Worm (Caenorhabditis elegans): ENCODE measurements around the gene T01C8.2.
A peak's percentile ranks its signal among the peaks of the same experiment; 100 is the strongest.

The T01C8.2 gene

ce11 chrX:16770398-16770797 lies 15.8 kb upstream of the T01C8.2 start, which contains the start of gene mct-6:
mct-6 (minus strand) TSS chrX:16770498.
- TF ChIP-seq ztf-25 (GFP tag; IDR thresholded peaks at IDR 0.05) (no peak), dox-1 (GFP tag; IDR thresholded peaks at IDR 0.05) (no peak), tbp1 (GFP tag; optimal IDR thresholded peaks at IDR 0.05) (no peak), Y79H2A.3 (GFP tag; conservative IDR thresholded peaks at IDR 0.05) (no peak), ekl-4 (GFP tag; IDR thresholded peaks at IDR 0.05) (no peak), B0019.2 (GFP tag; conservative IDR thresholded peaks at IDR 0.05) (no peak), aptf-3 (GFP tag; IDR thresholded peaks at IDR 0.05) (no peak), madf-3 (GFP tag; IDR thresholded peaks at IDR 0.05) (no peak), Y56A3A.18 (GFP tag; IDR thresholded peaks at IDR 0.05) (no peak), chd-7 (tag; optimal IDR thresholded peaks at IDR 0.05) (no peak)

DNA sequence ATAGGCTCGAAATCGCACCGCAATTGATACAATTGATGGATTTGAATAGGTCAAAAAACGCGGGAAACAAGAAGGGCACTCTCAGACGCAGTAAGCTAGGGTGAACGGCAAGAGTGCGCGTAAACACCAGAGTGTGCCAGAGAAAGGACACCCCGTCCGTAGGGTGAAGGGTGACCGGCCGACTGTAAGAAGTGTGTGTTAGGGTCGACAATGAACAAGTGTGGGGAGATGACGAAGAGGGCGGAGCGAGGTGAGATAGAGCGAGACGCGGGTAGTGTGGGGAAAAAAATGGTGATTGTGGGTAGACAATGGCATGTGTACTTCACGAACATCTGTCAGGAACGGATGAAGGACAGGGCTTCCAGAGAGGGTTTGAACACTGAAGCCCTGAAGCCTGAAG lies 15.3 kb upstream of the T01C8.2 start:
- TF ChIP-seq C06A6.2 (GFP tag; conservative IDR thresholded peaks at IDR 0.05) = no peak
- TF ChIP-seq dox-1 (GFP tag; IDR thresholded peaks at IDR 0.05) = 0 out of 2 replicates have a peak, but pooled peaks have one; percentile 28
- TF ChIP-seq cebp-1 (GFP tag; IDR thresholded peaks at IDR 0.05) = no peak
- TF ChIP-seq cebp-1 (tag; optimal IDR thresholded peaks at IDR 0.05) = no peak
- TF ChIP-seq Y95B8A.8 (GFP tag; IDR thresholded peaks at IDR 0.05) = 0 out of 2 replicates have a peak, but pooled peaks have one; percentile 29
- TF ChIP-seq K11D2.4 (GFP tag; IDR thresholded peaks at IDR 0.05) = 0 out of 2 replicates have a peak, but pooled peaks have one; percentile 25
- TF ChIP-seq zfh-2 (GFP tag; conservative IDR thresholded peaks at IDR 0.05) = peak; percentile 44; the same call in 1 of the 2 replicates

DNA sequence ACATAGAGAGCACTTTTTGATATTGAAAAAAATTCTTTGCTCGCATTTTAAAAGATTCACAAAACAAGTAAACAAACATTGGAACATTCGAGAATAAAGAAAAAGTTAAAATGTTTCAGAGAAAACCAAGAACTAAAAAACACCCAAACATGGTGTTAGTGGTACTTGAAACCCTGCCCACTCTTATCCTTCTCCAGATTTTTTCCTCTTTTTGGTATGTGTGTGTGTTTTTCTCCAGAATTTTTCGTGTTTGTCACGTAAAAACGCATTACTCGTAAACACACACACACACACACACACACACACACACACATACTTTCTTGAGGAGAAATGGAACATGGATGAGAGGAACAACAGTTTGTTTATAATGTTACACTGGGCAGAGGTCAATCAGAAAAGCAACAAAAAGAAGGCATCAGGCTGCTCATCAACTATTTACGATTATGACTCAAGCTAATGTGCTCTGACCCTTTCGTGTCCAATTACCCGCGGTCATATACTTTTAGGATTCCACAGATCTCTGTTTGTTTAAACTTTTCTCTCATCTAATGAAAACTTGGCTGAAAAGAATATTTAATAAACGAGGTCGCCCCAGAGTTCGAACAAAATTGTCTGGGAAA lies 14.0 kb upstream of the T01C8.2 start:
- TF ChIP-seq ceh-100 (GFP tag; IDR thresholded peaks at IDR 0.05) (no peak), Y79H2A.3 (GFP tag; conservative IDR thresholded peaks at IDR 0.05) (no peak), ceh-27 (GFP tag; optimal IDR thresholded peaks at IDR 0.05) (peak; percentile 66)

DNA sequence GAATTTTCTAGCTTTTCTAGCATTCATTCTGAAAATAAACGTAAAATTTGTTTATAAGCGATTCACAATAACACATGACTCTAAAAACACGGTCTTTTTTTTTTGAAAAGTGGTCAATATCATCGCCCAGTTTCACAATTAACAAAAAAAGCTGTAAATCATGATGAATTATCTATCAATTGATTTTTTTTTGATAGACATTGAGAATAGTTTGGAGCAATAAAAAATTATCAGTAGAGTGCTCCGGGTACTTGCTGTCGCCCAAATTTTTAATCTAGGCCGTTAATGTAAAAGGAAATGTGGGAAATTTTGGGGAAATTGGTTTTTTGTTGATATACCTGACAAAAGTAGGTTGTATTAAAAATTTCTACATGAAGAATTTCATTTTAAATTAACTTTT lies 12.8 kb upstream of the T01C8.2 start:
- TF ChIP-seq nhr-80 (tag; optimal IDR thresholded peaks at IDR 0.05) (peak; percentile 46), nhr-90 (tag; optimal IDR thresholded peaks at IDR 0.05) (no peak)

- TF ChIP-seq F52B5.7 (tag; optimal IDR thresholded peaks at IDR 0.05) = no peak
- TF ChIP-seq dox-1 (GFP tag; IDR thresholded peaks at IDR 0.05) = no peak; the same call in 1 of the 2 replicates
- TF ChIP-seq lag-1 (GFP tag; IDR thresholded peaks at IDR 0.05) = no peak
- TF ChIP-seq bed-1 (GFP tag; IDR thresholded peaks at IDR 0.05) = no peak
- TF ChIP-seq die-1 (tag; optimal IDR thresholded peaks at IDR 0.05) = no peak
- no peak for TF ChIP-seq F37B4.10 (GFP tag; IDR thresholded peaks at IDR 0.05)
- TF ChIP-seq rcor-1 (GFP tag; IDR thresholded peaks at IDR 0.05) = no peak
- TF ChIP-seq unc-62 (GFP tag; optimal IDR thresholded peaks at IDR 0.05) = no peak
- no peak for TF ChIP-seq hlh-12 (tag; optimal IDR thresholded peaks at IDR 0.05)
- no peak for TF ChIP-seq ccch-3 (GFP tag; optimal IDR thresholded peaks at IDR 0.05)
- TF ChIP-seq hrde-1 (tag; optimal IDR thresholded peaks at IDR 0.05; ENCODE audit: borderline replicate concordance) = no peak
- peak; percentile 97 for TF ChIP-seq nhr-80 (tag; optimal IDR thresholded peaks at IDR 0.05)
- no peak for TF ChIP-seq snpc-3.4 (tag; optimal IDR thresholded peaks at IDR 0.05)
- TF ChIP-seq tbp1 (GFP tag; optimal IDR thresholded peaks at IDR 0.05) = peak; percentile 8
- TF ChIP-seq ZK185.1 (tag; optimal IDR thresholded peaks at IDR 0.05; ENCODE audit: poor library complexity, severe bottlenecking) = no peak
- no peak for TF ChIP-seq Y67H2A.10 (GFP tag; conservative IDR thresholded peaks at IDR 0.05)
- TF ChIP-seq ets-4 (GFP tag; optimal IDR thresholded peaks at IDR 0.05) = peak; percentile 43
- peak; percentile 68 for TF ChIP-seq ztf-26 (tag; optimal IDR thresholded peaks at IDR 0.05)
- no peak for TF ChIP-seq madf-6 (GFP tag; IDR thresholded peaks at IDR 0.05)
- TF ChIP-seq let-607 (tag; optimal IDR thresholded peaks at IDR 0.05) = peak; percentile 71 to 93
- no peak for TF ChIP-seq lin-54 (GFP tag; optimal IDR thresholded peaks at IDR 0.05)
- TF ChIP-seq somi-1 (GFP tag; optimal IDR thresholded peaks at IDR 0.05) = peak; percentile 79
- no peak for TF ChIP-seq F49E8.2 (tag; optimal IDR thresholded peaks at IDR 0.05; ENCODE audit: insufficient read depth)
- TF ChIP-seq lin-35 (GFP tag; optimal IDR thresholded peaks at IDR 0.05) = no peak
Measured at ce11 chrX:16775335-16775835, 10.9 kb upstream of the T01C8.2 start.
